Worm (Caenorhabditis elegans) whole organism, L1 larva: ENCODE data around the gene osgn-1.

Experiments used
- aly-2 ChIP-seq: fragments of 150-350 bp; optimal IDR thresholded peaks from 2 replicates; lab custom pipeline; 2014; ENCODE audit warnings: missing biosample characterization, missing genetic modification characterization
- ama-1 ChIP-seq: fragments of 150-350 bp; optimal IDR thresholded peaks from 2 replicates; lab custom pipeline; 2014
- fkh-10 ChIP-seq: sonication (generic microtip); optimal IDR thresholded peaks from 2 replicates; lab custom pipeline; 2017; ENCODE audit warnings: missing biosample characterization, missing genetic modification reagents, missing genetic modification characterization
- mdl-1 ChIP-seq, 2 experiments: fragments of 150-350 bp; optimal IDR thresholded peaks; 2 replicates each; lab custom pipeline; 2014 to 2017; ENCODE audit warnings: missing biosample characterization in 2 of 2, missing genetic modification characterization in 2 of 2, inconsistent platforms in 1 of 2

ce11 chrIV:4225851-4226250 lies 18.7 kb downstream of the osgn-1 start, which contains the start of gene srbc-71:
- no peak for TF ChIP-seq fkh-10
- TF ChIP-seq aly-2 (tag; lab: Kevin White, UChicago) = no peak
- no peak for TF ChIP-seq ama-1 (lab: Kevin White, UChicago)
- TF ChIP-seq mdl-1 (tag; optimal IDR thresholded peaks at IDR 0.05; lab: Kevin White, UChicago) = no peak
